Fruit fly (Drosophila melanogaster) whole organism, prepupa: ENCODE data around the gene PIG-F.
A peak's percentile ranks its signal among the peaks of the same experiment; 100 is the strongest.

Source experiments
- Blimp-1 ChIP-seq: fragments of 200-800 bp; sonication (Bioruptor generic); optimal IDR thresholded peaks from 3 replicates; lab custom pipeline; 2017; ENCODE audit warnings: missing biosample characterization, missing genetic modification characterization, mild to moderate bottlenecking, moderate library complexity, missing genetic modification reagents
- CG10631 ChIP-seq: fragments of 200-800 bp; sonication (Bioruptor generic); optimal IDR thresholded peaks from 2 replicates; lab custom pipeline; 2016; ENCODE audit warnings: missing biosample characterization, missing genetic modification characterization
- CG11294 ChIP-seq: fragments of 200-800 bp; sonication (Bioruptor generic); IDR thresholded peaks from 2 replicates; pipeline ENCODE4 v1.3.6; 2022; ENCODE audit warnings: missing biosample characterization, missing genetic modification characterization
- CG11762 ChIP-seq: fragments of 200-800 bp; sonication (Bioruptor generic); optimal IDR thresholded peaks from 3 replicates; lab custom pipeline; 2016; ENCODE audit warnings: missing biosample characterization, missing genetic modification characterization; ENCODE audit not compliant: insufficient read depth
- CG15336 ChIP-seq: fragments of 200-800 bp; sonication (Bioruptor generic); IDR thresholded peaks from 2 replicates; pipeline ENCODE4 v1.3.6; 2022; ENCODE audit warnings: missing biosample characterization, missing genetic modification characterization
- CG1621 ChIP-seq: fragments of 200-800 bp; sonication (Bioruptor generic); optimal IDR thresholded peaks from 3 replicates; lab custom pipeline; 2018; ENCODE audit warnings: missing biosample characterization, mild to moderate bottlenecking, missing genetic modification characterization
- CG16779 ChIP-seq: fragments of 200-800 bp; sonication (Bioruptor generic); optimal IDR thresholded peaks from 3 replicates; lab custom pipeline; 2017; ENCODE audit warnings: missing biosample characterization, mild to moderate bottlenecking, missing genetic modification characterization
- CG3032 ChIP-seq: fragments of 200-800 bp; optimal IDR thresholded peaks from 2 replicates; lab custom pipeline; 2019; ENCODE audit warnings: missing biosample characterization, mild to moderate bottlenecking, missing genetic modification characterization, moderate library complexity
- CG31627 ChIP-seq: fragments of 200-800 bp; sonication (Bioruptor generic); optimal IDR thresholded peaks from 3 replicates; lab custom pipeline; 2016; ENCODE audit warnings: missing biosample characterization, missing genetic modification characterization
- CG34406 ChIP-seq: fragments of 200-800 bp; sonication (Bioruptor generic); optimal IDR thresholded peaks from 3 replicates; lab custom pipeline; 2016; ENCODE audit warnings: missing biosample characterization, missing genetic modification characterization
- CG3919 ChIP-seq: fragments of 200-800 bp; sonication (Bioruptor generic); optimal IDR thresholded peaks from 3 replicates; lab custom pipeline; 2016; ENCODE audit warnings: missing biosample characterization, missing genetic modification characterization
- CG6163 ChIP-seq: fragments of 200-800 bp; sonication (Bioruptor generic); IDR thresholded peaks from 3 replicates; pipeline ENCODE4 v1.3.6; 2022; ENCODE audit warnings: missing biosample characterization, missing genetic modification characterization
- CG6276 ChIP-seq: fragments of 200-800 bp; sonication (Bioruptor generic); optimal IDR thresholded peaks from 2 replicates; lab custom pipeline; 2017; ENCODE audit warnings: missing biosample characterization, mild to moderate bottlenecking, missing genetic modification characterization
- CG6792 ChIP-seq: fragments of 200-800 bp; sonication (Bioruptor generic); optimal IDR thresholded peaks from 3 replicates; lab custom pipeline; 2016; ENCODE audit warnings: missing biosample characterization, missing genetic modification characterization
- CG6854 ChIP-seq: fragments of 200-800 bp; sonication (Bioruptor generic); optimal IDR thresholded peaks from 2 replicates; lab custom pipeline; 2017; ENCODE audit warnings: missing biosample characterization, mild to moderate bottlenecking, missing genetic modification characterization
- CG7368 ChIP-seq: fragments of 200-800 bp; sonication (Bioruptor generic); optimal IDR thresholded peaks from 3 replicates; lab custom pipeline; 2016; ENCODE audit warnings: missing biosample characterization, missing genetic modification characterization
- CG8119 ChIP-seq: fragments of 200-800 bp; sonication (Bioruptor generic); IDR thresholded peaks from 3 replicates; pipeline ENCODE4 v1.3.6; 2022; ENCODE audit warnings: missing biosample characterization, missing genetic modification characterization
- CG8319 ChIP-seq: fragments of 200-800 bp; sonication (Bioruptor generic); optimal IDR thresholded peaks from 3 replicates; lab custom pipeline; 2016; ENCODE audit warnings: missing biosample characterization, missing genetic modification characterization
- CG8632 ChIP-seq: fragments of 200-800 bp; sonication (Bioruptor generic); optimal IDR thresholded peaks from 3 replicates; lab custom pipeline; 2016; ENCODE audit warnings: missing biosample characterization, missing genetic modification characterization
- CG9139 ChIP-seq: fragments of 200-800 bp; sonication (Bioruptor generic); optimal IDR thresholded peaks from 3 replicates; lab custom pipeline; 2017; ENCODE audit warnings: missing biosample characterization, mild to moderate bottlenecking, missing genetic modification characterization
- Eip75B ChIP-seq: fragments of 200-800 bp; sonication (Bioruptor generic); optimal IDR thresholded peaks from 3 replicates; lab custom pipeline; 2016; ENCODE audit warnings: missing biosample characterization, missing genetic modification characterization
- Eip78C ChIP-seq: fragments of 200-800 bp; sonication (Bioruptor generic); peaks from one replicate; lab custom pipeline; 2016; ENCODE audit warnings: missing biosample characterization, missing genetic modification characterization
- Eip93F ChIP-seq: fragments of 200-800 bp; sonication (Bioruptor generic); optimal IDR thresholded peaks from 2 replicates; lab custom pipeline; 2016; ENCODE audit warnings: missing biosample characterization, mild to moderate bottlenecking, missing genetic modification characterization
- Ets96B ChIP-seq: fragments of 200-800 bp; optimal IDR thresholded peaks from 2 replicates; lab custom pipeline; 2019; ENCODE audit warnings: missing biosample characterization, mild to moderate bottlenecking, missing genetic modification characterization, moderate library complexity
- Gug ChIP-seq: fragments of 200-800 bp; sonication (Bioruptor generic); IDR thresholded peaks from 2 replicates; pipeline ENCODE4 v1.3.6; 2022; ENCODE audit warnings: missing biosample characterization, missing genetic modification characterization
- Hr39 ChIP-seq: fragments of 200-800 bp; sonication (Bioruptor generic); optimal IDR thresholded peaks from 2 replicates; lab custom pipeline; 2016; ENCODE audit warnings: missing biosample characterization, missing genetic modification characterization
- Hr4 ChIP-seq: fragments of 200-800 bp; sonication (Bioruptor generic); optimal IDR thresholded peaks from 3 replicates; lab custom pipeline; 2016; ENCODE audit warnings: missing biosample characterization, missing genetic modification characterization
- Lpt ChIP-seq: fragments of 200-800 bp; sonication (Bioruptor generic); optimal IDR thresholded peaks from 3 replicates; lab custom pipeline; 2016; ENCODE audit warnings: missing biosample characterization, missing genetic modification characterization
- Met ChIP-seq: fragments of 200-800 bp; sonication (Bioruptor generic); optimal IDR thresholded peaks from 3 replicates; lab custom pipeline; 2016; ENCODE audit warnings: missing biosample characterization, missing genetic modification characterization
- OdsH ChIP-seq: fragments of 200-800 bp; sonication (Bioruptor generic); optimal IDR thresholded peaks from 3 replicates; lab custom pipeline; 2016; ENCODE audit warnings: missing biosample characterization, missing genetic modification characterization
- Sox102F ChIP-seq: fragments of 200-800 bp; sonication (Bioruptor generic); optimal IDR thresholded peaks from 2 replicates; lab custom pipeline; 2016; ENCODE audit warnings: missing biosample characterization, mild to moderate bottlenecking, missing genetic modification characterization
- Sox14 ChIP-seq: fragments of 200-800 bp; sonication (Bioruptor generic); optimal IDR thresholded peaks from 3 replicates; lab custom pipeline; 2016; ENCODE audit warnings: missing biosample characterization, missing genetic modification characterization
- Sox15 ChIP-seq: fragments of 200-800 bp; sonication (Bioruptor generic); optimal IDR thresholded peaks from 3 replicates; lab custom pipeline; 2016; ENCODE audit warnings: missing biosample characterization, missing genetic modification characterization
- achi ChIP-seq: fragments of 200-800 bp; sonication (Bioruptor generic); optimal IDR thresholded peaks from 3 replicates; lab custom pipeline; 2016; ENCODE audit warnings: missing biosample characterization, missing genetic modification characterization
- acj6 ChIP-seq: fragments of 200-800 bp; sonication (Bioruptor generic); optimal IDR thresholded peaks from 3 replicates; lab custom pipeline; 2016; ENCODE audit warnings: missing biosample characterization, missing genetic modification characterization
- dac ChIP-seq: fragments of 200-800 bp; sonication (Bioruptor generic); optimal IDR thresholded peaks from 2 replicates; lab custom pipeline; 2017; ENCODE audit warnings: missing biosample characterization, mild to moderate bottlenecking, missing genetic modification characterization
- eg ChIP-seq: fragments of 200-800 bp; sonication (Bioruptor generic); IDR thresholded peaks from 3 replicates; pipeline ENCODE4 v1.3.6; 2022; ENCODE audit warnings: missing biosample characterization, missing genetic modification characterization
- esn ChIP-seq: fragments of 200-800 bp; sonication (Bioruptor generic); optimal IDR thresholded peaks from 2 replicates; lab custom pipeline; 2016; ENCODE audit warnings: missing biosample characterization, mild to moderate bottlenecking, missing genetic modification characterization, moderate library complexity
- fd85E ChIP-seq: fragments of 200-800 bp; sonication (Bioruptor generic); optimal IDR thresholded peaks from 3 replicates; lab custom pipeline; 2016; ENCODE audit warnings: missing biosample characterization, missing genetic modification characterization
- fkh ChIP-seq: fragments of 200-800 bp; sonication (Bioruptor generic); optimal IDR thresholded peaks from 3 replicates; lab custom pipeline; 2017; ENCODE audit warnings: missing biosample characterization, mild to moderate bottlenecking, missing genetic modification characterization, moderate library complexity
- lz ChIP-seq: fragments of 200-800 bp; sonication (Bioruptor generic); optimal IDR thresholded peaks from 3 replicates; lab custom pipeline; 2016; ENCODE audit warnings: missing biosample characterization, missing genetic modification characterization
- salr ChIP-seq, 2 experiments: fragments of 200-800 bp; sonication (Bioruptor generic); optimal IDR thresholded peaks; 3 replicates each; lab custom pipeline; 2016 to 2018; ENCODE audit warnings: missing biosample characterization in 2 of 2, missing genetic modification characterization in 2 of 2, mild to moderate bottlenecking in 1 of 2
- spab ChIP-seq: fragments of 200-800 bp; sonication (Bioruptor generic); optimal IDR thresholded peaks from 2 replicates; lab custom pipeline; 2017; ENCODE audit warnings: missing biosample characterization, mild to moderate bottlenecking, missing genetic modification characterization, missing genetic modification reagents
- ss ChIP-seq, 2 experiments: fragments of 200-800 bp; sonication (Bioruptor generic); optimal IDR thresholded peaks; 2 replicates in 1 of 2; 3 replicates in 1 of 2; lab custom pipeline; 2017 to 2018; ENCODE audit warnings: mild to moderate bottlenecking in 2 of 2, missing biosample characterization in 2 of 2, missing genetic modification characterization in 2 of 2, moderate library complexity in 1 of 2
- svp ChIP-seq: fragments of 200-800 bp; sonication (Bioruptor generic); peaks from one replicate; lab custom pipeline; 2016; ENCODE audit warnings: missing biosample characterization, missing genetic modification characterization
- topi ChIP-seq: fragments of 200-800 bp; sonication (Bioruptor generic); optimal IDR thresholded peaks from 3 replicates; lab custom pipeline; 2016; ENCODE audit warnings: missing biosample characterization, missing genetic modification characterization
- vri ChIP-seq: fragments of 200-800 bp; sonication (Bioruptor generic); optimal IDR thresholded peaks from 3 replicates; lab custom pipeline; 2016; ENCODE audit warnings: missing biosample characterization, mild to moderate bottlenecking, missing genetic modification characterization

PIG-F gene

DNA sequence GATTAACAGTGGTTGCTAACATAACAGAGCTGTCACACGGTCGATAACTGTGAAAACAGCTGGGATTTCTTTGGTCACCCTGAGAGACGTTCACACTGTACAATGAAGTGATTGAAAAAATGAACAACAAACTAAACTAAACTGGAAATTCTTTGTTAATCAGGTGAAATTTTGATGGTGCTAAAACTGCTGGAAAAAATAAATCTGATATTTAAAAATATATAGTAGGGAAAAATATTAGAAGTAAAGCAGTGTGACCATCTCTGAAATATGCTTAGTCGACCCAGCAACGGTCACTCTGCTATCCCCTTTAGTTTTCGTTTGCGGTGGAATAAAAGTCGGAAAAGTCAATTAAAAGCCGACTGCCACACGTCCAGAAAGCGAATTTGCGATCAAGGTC lies 26.3 kb upstream of the PIG-F start, which contains the start of the genes CG9231 and CG9330 (continued):
- TF ChIP-seq spab (GFP tag; lab: Kevin White, UChicago) (no peak), topi (GFP tag; lab: Kevin White, UChicago) (peak; percentile 11), CG6163 (no peak), CG15336 (GFP tag; lab: Robert Waterston, UW) (no peak), Sox14 (GFP tag; lab: Kevin White, UChicago) (peak; percentile 47), Ets96B (tag; lab: Kevin White, UChicago) (no peak), Met (GFP tag; lab: Kevin White, UChicago) (peak; percentile 23), lz (GFP tag; lab: Kevin White, UChicago) (peak; percentile 22), esn (GFP tag; lab: Kevin White, UChicago) (peak; percentile 49), CG11762 (no peak), Eip78C (GFP tag; lab: Kevin White, UChicago) (peak; percentile 87), CG9139 (GFP tag; lab: Kevin White, UChicago) (no peak), CG6854 (GFP tag; lab: Kevin White, UChicago) (no peak), vri (GFP tag; lab: Kevin White, UChicago) (peak; percentile 5), Eip93F (GFP tag; lab: Kevin White, UChicago) (no peak), Hr4 (GFP tag; lab: Kevin White, UChicago) (peak; percentile 10), Hr39 (GFP tag; lab: Kevin White, UChicago) (peak; percentile 17), CG6792 (no peak), OdsH (GFP tag; lab: Kevin White, UChicago) (no peak), CG3032 (tag; lab: Kevin White, UChicago) (peak; percentile 25), CG11294 (no peak), salr (GFP tag; optimal IDR thresholded peaks at IDR 0.05; lab: Kevin White, UChicago) (no peak), CG8632 (GFP tag; lab: Kevin White, UChicago) (no peak), CG6276 (no peak), CG10631 (GFP tag; lab: Kevin White, UChicago) (no peak), eg (no peak), Sox15 (GFP tag; lab: Kevin White, UChicago) (no peak), CG3919 (no peak), dac (GFP tag; lab: Kevin White, UChicago) (no peak)

DNA sequence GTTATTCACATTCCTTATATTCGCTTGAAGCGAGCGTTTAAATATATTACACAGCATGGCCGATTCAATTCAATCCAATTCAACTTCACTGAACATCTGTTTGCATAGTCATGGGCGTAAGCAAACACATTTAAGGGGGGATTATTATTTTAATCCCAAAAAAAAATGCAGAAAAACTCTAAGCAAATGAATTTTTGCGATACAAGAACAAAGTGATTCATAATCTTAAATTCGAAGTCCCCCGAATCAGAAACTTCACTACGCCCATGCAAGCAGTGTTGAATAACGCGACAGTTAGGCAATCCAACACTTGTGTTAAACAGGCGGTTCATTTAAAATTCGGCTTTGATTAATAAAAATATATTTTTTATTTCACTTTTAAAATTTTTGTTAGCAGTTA lies 21.8 kb upstream of the PIG-F start, which contains the start of gene CG14100:
TSS of gene CG14100 (minus strand) at position 103 of the 400 bp plus-strand sequence.
- TF ChIP-seq fd85E (GFP tag; lab: Kevin White, UChicago), result peak; percentile 99
- TF ChIP-seq salr (GFP tag; optimal IDR thresholded peaks at IDR 0.05; lab: Kevin White, UChicago), result peak; percentile 100
- TF ChIP-seq CG7368 (GFP tag; lab: Kevin White, UChicago), result peak; percentile 100
- peak; percentile 100 for TF ChIP-seq esn (GFP tag; lab: Kevin White, UChicago)
- peak; percentile 100 for TF ChIP-seq topi (GFP tag; lab: Kevin White, UChicago)
- peak; percentile 100 for TF ChIP-seq CG10631 (GFP tag; lab: Kevin White, UChicago)
- peak; percentile 100 for TF ChIP-seq vri (GFP tag; lab: Kevin White, UChicago)
- peak; percentile 100 for TF ChIP-seq CG6792
- peak; percentile 100 for TF ChIP-seq OdsH (GFP tag; lab: Kevin White, UChicago)
- TF ChIP-seq CG8319, result peak; percentile 100
- peak; percentile 100 for TF ChIP-seq CG3919
- TF ChIP-seq CG9139 (GFP tag; lab: Kevin White, UChicago), result peak; percentile 100
- TF ChIP-seq Met (GFP tag; lab: Kevin White, UChicago), result peak; percentile 100
- TF ChIP-seq ss (GFP tag; optimal IDR thresholded peaks at IDR 0.05; lab: Kevin White, UChicago), result peak; percentile 100
- TF ChIP-seq achi (GFP tag; lab: Kevin White, UChicago), result peak; percentile 100
- peak; percentile 99 for TF ChIP-seq Blimp-1 (GFP tag; lab: Kevin White, UChicago)
- TF ChIP-seq Eip78C (GFP tag; lab: Kevin White, UChicago), result peak; percentile 100
- TF ChIP-seq CG1621 (tag; lab: Kevin White, UChicago), result peak; percentile 100
- peak; percentile 100 for TF ChIP-seq Hr4 (GFP tag; lab: Kevin White, UChicago)
- peak; percentile 100 for TF ChIP-seq spab (GFP tag; lab: Kevin White, UChicago)
- TF ChIP-seq CG34406 (GFP tag; lab: Kevin White, UChicago), result peak; percentile 100
- TF ChIP-seq CG31627 (GFP tag; lab: Kevin White, UChicago), result peak; percentile 100
- peak; percentile 100 for TF ChIP-seq CG8632 (GFP tag; lab: Kevin White, UChicago)
- peak; percentile 99 for TF ChIP-seq CG16779
- TF ChIP-seq acj6 (GFP tag; lab: Kevin White, UChicago), result peak; percentile 100
- TF ChIP-seq Ets96B (tag; lab: Kevin White, UChicago), result peak; percentile 100
- peak; percentile 100 for TF ChIP-seq Eip75B (GFP tag; lab: Kevin White, UChicago)
- peak; percentile 100 for TF ChIP-seq CG8119 (GFP tag; lab: Robert Waterston, UW)
- peak; percentile 100 for TF ChIP-seq CG6854 (GFP tag; lab: Kevin White, UChicago)
- TF ChIP-seq CG15336 (GFP tag; lab: Robert Waterston, UW), result peak; percentile 100
- peak; percentile 100 for TF ChIP-seq Lpt (GFP tag; lab: Kevin White, UChicago)
- peak; percentile 100 for TF ChIP-seq lz (GFP tag; lab: Kevin White, UChicago)
- TF ChIP-seq Sox102F (GFP tag; lab: Kevin White, UChicago), result peak; percentile 100
- TF ChIP-seq Gug (GFP tag; lab: Robert Waterston, UW), result peak; percentile 100
- peak; percentile 100 for TF ChIP-seq Eip93F (GFP tag; lab: Kevin White, UChicago)
- TF ChIP-seq Sox15 (GFP tag; lab: Kevin White, UChicago), result peak; percentile 100
- TF ChIP-seq svp (GFP tag; lab: Kevin White, UChicago), result peak; percentile 100
- peak; percentile 100 for TF ChIP-seq fkh (GFP tag; lab: Kevin White, UChicago)
